Worm (Caenorhabditis elegans): ENCODE results near the gene F49F1.5.
A peak's percentile ranks its signal among the peaks of the same experiment; 100 is the strongest.

F49F1.5 gene

ce11 chrIV:4114526-4114925 is 5.7 kb downstream of the F49F1.5 start, which contains the start of gene F49F1.15:
Gene F49F1.15 (minus strand): TSS chrIV:4114626.
- TF ChIP-seq flt-1 (GFP tag; IDR thresholded peaks at IDR 0.05): no peak
- TF ChIP-seq ztf-23 (GFP tag; IDR thresholded peaks at IDR 0.05): no peak

ce11 chrIV:4112387-4112786 is 7.8 kb downstream of the F49F1.5 start, which contains the start of gene F49F1.14:
Gene F49F1.14 (minus strand): TSS chrIV:4112487.
- TF ChIP-seq tab-1 (GFP tag; IDR thresholded peaks at IDR 0.05): no peak
- no peak for TF ChIP-seq cog-1 (tag; optimal IDR thresholded peaks at IDR 0.05)
- no peak for TF ChIP-seq ztf-23 (GFP tag; IDR thresholded peaks at IDR 0.05)
- TF ChIP-seq ztf-29 (GFP tag; IDR thresholded peaks at IDR 0.05): no peak
- TF ChIP-seq flt-1 (GFP tag; IDR thresholded peaks at IDR 0.05): no peak
- TF ChIP-seq med-1 (GFP tag; optimal IDR thresholded peaks at IDR 0.05; ENCODE audit: insufficient read depth): no peak
- no peak for TF ChIP-seq ref-1 (GFP tag; conservative IDR thresholded peaks at IDR 0.05)
- no peak for TF ChIP-seq klf-2 (GFP tag; conservative IDR thresholded peaks at IDR 0.05)
- TF ChIP-seq T22C8.4 (GFP tag; IDR thresholded peaks at IDR 0.05): no peak

ce11 chrIV:4108767-4109166 is 11.4 kb downstream of the F49F1.5 start, which contains the start of gene C35B1.7:
Gene C35B1.7 (plus strand): TSS chrIV:4109067.
- TF ChIP-seq med-1 (GFP tag; optimal IDR thresholded peaks at IDR 0.05; ENCODE audit: insufficient read depth): no peak
- no peak for TF ChIP-seq ztf-29 (GFP tag; IDR thresholded peaks at IDR 0.05)
- no peak for TF ChIP-seq ref-1 (GFP tag; conservative IDR thresholded peaks at IDR 0.05)
- TF ChIP-seq flt-1 (GFP tag; IDR thresholded peaks at IDR 0.05): no peak
- no peak for TF ChIP-seq tab-1 (GFP tag; IDR thresholded peaks at IDR 0.05)
- no peak for TF ChIP-seq T22C8.4 (GFP tag; IDR thresholded peaks at IDR 0.05)
- TF ChIP-seq cog-1 (tag; optimal IDR thresholded peaks at IDR 0.05): no peak
- TF ChIP-seq ztf-23 (GFP tag; IDR thresholded peaks at IDR 0.05): no peak
- no peak for TF ChIP-seq klf-2 (GFP tag; conservative IDR thresholded peaks at IDR 0.05)

DNA sequence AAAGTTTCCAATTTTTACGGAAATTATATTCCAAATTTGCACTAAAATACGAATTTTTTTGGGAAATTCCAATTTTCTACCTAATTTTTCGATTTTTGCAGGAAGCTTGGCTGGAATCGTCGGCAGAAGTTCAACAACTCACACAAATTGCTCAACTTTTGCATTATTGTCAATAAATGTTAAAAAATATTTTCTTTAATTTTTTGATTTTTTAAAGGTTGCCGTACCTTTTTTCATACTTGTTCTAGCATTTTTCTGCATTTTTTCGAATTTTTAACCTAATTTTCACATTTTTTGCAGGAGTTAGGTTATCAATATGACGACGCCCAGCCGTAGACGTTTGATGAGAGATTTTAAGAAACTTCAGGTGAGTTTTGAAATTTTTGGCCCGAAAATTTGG is 17.5 kb downstream of the F49F1.5 start, which contains the start of gene ubc-1:
ubc-1 (plus strand) TSS at position 301 of the 400 bp plus-strand sequence.
- no peak for TF ChIP-seq cog-1 (tag; optimal IDR thresholded peaks at IDR 0.05)
- TF ChIP-seq T22C8.4 (GFP tag; IDR thresholded peaks at IDR 0.05): no peak
- no peak for TF ChIP-seq ref-1 (GFP tag; conservative IDR thresholded peaks at IDR 0.05)
- TF ChIP-seq tab-1 (GFP tag; IDR thresholded peaks at IDR 0.05): no peak
- no peak for TF ChIP-seq ztf-23 (GFP tag; IDR thresholded peaks at IDR 0.05)
- no peak for TF ChIP-seq med-1 (GFP tag; optimal IDR thresholded peaks at IDR 0.05; ENCODE audit: insufficient read depth)
- TF ChIP-seq flt-1 (GFP tag; IDR thresholded peaks at IDR 0.05): no peak
- TF ChIP-seq ztf-29 (GFP tag; IDR thresholded peaks at IDR 0.05): no peak
- TF ChIP-seq klf-2 (GFP tag; conservative IDR thresholded peaks at IDR 0.05): no peak

ce11 chrIV:4099773-4100172 is 20.4 kb downstream of the F49F1.5 start:
- TF ChIP-seq flt-1 (GFP tag; IDR thresholded peaks at IDR 0.05): no peak
- no peak for TF ChIP-seq cog-1 (tag; optimal IDR thresholded peaks at IDR 0.05)
- no peak for TF ChIP-seq klf-2 (GFP tag; conservative IDR thresholded peaks at IDR 0.05)
- no peak for TF ChIP-seq ztf-23 (GFP tag; IDR thresholded peaks at IDR 0.05)
- no peak for TF ChIP-seq ztf-29 (GFP tag; IDR thresholded peaks at IDR 0.05)
- TF ChIP-seq tab-1 (GFP tag; IDR thresholded peaks at IDR 0.05): no peak
- TF ChIP-seq ref-1 (GFP tag; conservative IDR thresholded peaks at IDR 0.05): no peak
- TF ChIP-seq med-1 (GFP tag; optimal IDR thresholded peaks at IDR 0.05; ENCODE audit: insufficient read depth): no peak
- no peak for TF ChIP-seq T22C8.4 (GFP tag; IDR thresholded peaks at IDR 0.05)

- TF ChIP-seq ref-1 (GFP tag; conservative IDR thresholded peaks at IDR 0.05) (no peak), klf-2 (GFP tag; conservative IDR thresholded peaks at IDR 0.05) (no peak), flt-1 (GFP tag; IDR thresholded peaks at IDR 0.05) (no peak), tab-1 (GFP tag; IDR thresholded peaks at IDR 0.05) (no peak), cog-1 (tag; optimal IDR thresholded peaks at IDR 0.05) (no peak), ztf-29 (GFP tag; IDR thresholded peaks at IDR 0.05) (no peak), ztf-23 (GFP tag; IDR thresholded peaks at IDR 0.05) (no peak)
These were observed 23.3 kb downstream of the F49F1.5 start for ce11 chrIV:4096940-4097339.

- no peak for TF ChIP-seq flt-1 (GFP tag; IDR thresholded peaks at IDR 0.05)
These were observed 25.9 kb downstream of the F49F1.5 start for ce11 chrIV:4094364-4094763.

DNA sequence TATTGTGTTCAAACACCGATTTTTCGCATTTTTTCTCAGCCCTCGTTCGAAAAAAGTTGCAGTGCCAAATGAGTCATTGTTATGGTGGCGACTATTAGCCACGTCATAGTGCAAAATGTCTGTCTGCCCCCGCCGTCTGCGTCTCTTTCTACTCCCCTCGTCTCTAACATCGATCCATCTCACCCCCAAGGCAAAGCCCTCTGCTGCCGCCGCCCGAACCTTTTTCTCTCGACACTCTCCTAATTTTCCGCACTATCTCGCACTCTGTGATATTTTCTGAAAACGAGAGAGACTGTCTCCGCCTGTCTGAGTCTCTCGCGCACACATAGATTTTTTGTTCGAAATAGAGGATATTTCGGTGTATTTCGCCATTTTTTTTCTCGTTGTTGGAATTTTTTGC is 27.1 kb downstream of the F49F1.5 start:
- no peak for TF ChIP-seq ref-1 (GFP tag; conservative IDR thresholded peaks at IDR 0.05)
- TF ChIP-seq cog-1 (tag; optimal IDR thresholded peaks at IDR 0.05): no peak
- TF ChIP-seq ztf-29 (GFP tag; IDR thresholded peaks at IDR 0.05): peak; percentile 85
- peak; percentile 73; the same call in 1 of the 2 replicates for TF ChIP-seq T22C8.4 (GFP tag; IDR thresholded peaks at IDR 0.05)

ce11 chrIV:4085787-4086262 is 34.4 kb downstream of the F49F1.5 start, which contains the start of gene C35B1.2:
Gene C35B1.2 (plus strand): TSS chrIV:4086212.
- TF ChIP-seq tab-1 (GFP tag; IDR thresholded peaks at IDR 0.05) (no peak), med-1 (GFP tag; optimal IDR thresholded peaks at IDR 0.05; ENCODE audit: insufficient read depth) (no peak), T22C8.4 (GFP tag; IDR thresholded peaks at IDR 0.05) (no peak), ztf-23 (GFP tag; IDR thresholded peaks at IDR 0.05) (no peak), ref-1 (GFP tag; conservative IDR thresholded peaks at IDR 0.05) (no peak), cog-1 (tag; optimal IDR thresholded peaks at IDR 0.05) (no peak), ztf-29 (GFP tag; IDR thresholded peaks at IDR 0.05) (no peak), klf-2 (GFP tag; conservative IDR thresholded peaks at IDR 0.05) (no peak), flt-1 (GFP tag; IDR thresholded peaks at IDR 0.05) (no peak)

DNA sequence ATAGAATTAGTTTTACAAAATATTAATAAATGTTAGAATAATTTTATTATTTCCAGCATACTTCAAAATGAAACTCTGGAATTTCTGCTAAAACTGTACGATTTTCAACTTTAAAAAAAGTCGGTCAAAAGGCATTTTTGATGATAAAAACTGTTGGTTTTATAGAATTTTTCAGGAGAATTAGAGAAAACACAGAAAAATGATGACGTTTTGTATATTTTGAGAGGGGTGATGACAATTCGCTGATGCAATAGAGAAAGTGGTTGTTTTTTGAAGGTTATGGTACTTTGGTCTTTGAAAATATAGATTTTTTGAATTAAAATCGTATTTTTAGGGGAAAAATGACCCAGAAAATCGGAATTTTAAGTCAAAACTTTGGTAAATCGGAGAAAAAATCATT is 35.2 kb downstream of the F49F1.5 start:
- TF ChIP-seq ztf-29 (GFP tag; IDR thresholded peaks at IDR 0.05) (no peak), flt-1 (GFP tag; IDR thresholded peaks at IDR 0.05) (no peak), klf-2 (GFP tag; conservative IDR thresholded peaks at IDR 0.05) (no peak), tab-1 (GFP tag; IDR thresholded peaks at IDR 0.05) (no peak), T22C8.4 (GFP tag; IDR thresholded peaks at IDR 0.05) (no peak), med-1 (GFP tag; optimal IDR thresholded peaks at IDR 0.05; ENCODE audit: insufficient read depth) (no peak), cog-1 (tag; optimal IDR thresholded peaks at IDR 0.05) (no peak), ztf-23 (GFP tag; IDR thresholded peaks at IDR 0.05) (no peak), ref-1 (GFP tag; conservative IDR thresholded peaks at IDR 0.05) (no peak)
